Fruit fly (Drosophila melanogaster): ENCODE data around the gene Rad60.

Gene Rad60

DNA sequence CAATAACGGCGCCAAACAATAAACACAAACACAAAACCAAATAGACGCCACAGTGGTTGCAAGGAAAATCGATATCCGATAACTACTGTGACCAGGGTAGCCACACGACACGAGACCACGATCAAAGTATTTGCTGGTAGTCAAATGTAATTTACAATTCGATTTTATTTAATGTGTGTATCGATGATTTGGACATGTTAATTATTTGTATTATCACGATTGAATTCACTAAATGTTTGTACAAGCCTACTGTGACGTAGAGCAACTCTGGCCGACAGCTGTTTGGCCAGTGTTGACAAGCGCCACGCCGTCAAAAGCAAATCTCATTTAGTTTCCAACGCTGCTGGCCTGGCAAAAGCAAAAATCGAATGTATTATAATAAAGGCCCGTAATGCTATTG, at the start of gene Rad60, which contains the start of gene EloA:
Rad60 (minus strand) TSS at position 222 of the 400 bp plus-strand sequence.
EloA (plus strand) TSS at position 308 of the 400 bp plus-strand sequence.
- peak; percentile 61 for TF ChIP-seq noc (tag; optimal IDR thresholded peaks at IDR 0.05)

dm6 chr3R:23300091-23300918, 49.0 kb upstream of the Rad60 start:
- no peak for TF ChIP-seq noc (tag; optimal IDR thresholded peaks at IDR 0.05)

- TF ChIP-seq noc (tag; optimal IDR thresholded peaks at IDR 0.05) = no peak
These were observed 46.0 kb upstream of the Rad60 start for dm6 chr3R:23297132-23297862.

DNA sequence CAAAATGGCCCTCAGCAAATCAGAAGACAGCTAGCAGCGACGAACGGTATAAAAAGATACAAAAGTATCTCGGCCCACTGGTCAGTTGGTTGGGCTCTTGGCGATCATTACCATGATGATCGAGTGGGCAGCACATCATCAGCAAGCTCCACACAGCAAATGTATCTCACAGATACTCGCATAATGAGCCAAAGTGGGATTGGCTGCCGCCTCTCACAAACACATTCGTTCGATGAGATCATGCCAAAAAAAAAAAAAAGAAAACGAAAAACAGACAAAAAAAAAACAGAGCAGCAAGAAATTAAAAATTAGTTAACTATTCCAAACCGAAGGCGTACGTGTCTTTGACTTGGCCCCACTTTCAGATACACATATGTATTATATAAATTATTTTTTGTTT, 44.9 kb upstream of the Rad60 start:
- TF ChIP-seq noc (tag; optimal IDR thresholded peaks at IDR 0.05) = no peak

DNA sequence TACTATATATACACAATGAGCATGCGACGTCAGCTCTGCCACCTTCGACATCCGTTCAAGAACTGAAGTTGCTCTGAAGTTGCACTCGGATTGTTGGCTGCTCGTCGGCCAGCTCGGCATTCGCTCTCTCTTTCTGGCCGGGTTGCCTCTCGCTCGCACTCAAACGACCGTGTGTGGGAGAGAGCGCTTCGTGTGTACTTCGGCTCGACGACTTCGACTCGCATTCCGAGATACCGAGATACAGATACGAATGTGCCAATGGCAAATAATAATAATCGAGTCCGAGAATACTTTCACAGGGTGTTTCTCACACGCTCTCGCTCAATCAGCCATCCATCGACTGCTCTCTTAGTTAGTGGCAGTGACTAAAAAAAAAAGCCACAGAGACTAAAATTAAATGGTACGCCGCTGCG, 44.1 kb upstream of the Rad60 start:
- TF ChIP-seq noc (tag; optimal IDR thresholded peaks at IDR 0.05) = peak; percentile 31

DNA sequence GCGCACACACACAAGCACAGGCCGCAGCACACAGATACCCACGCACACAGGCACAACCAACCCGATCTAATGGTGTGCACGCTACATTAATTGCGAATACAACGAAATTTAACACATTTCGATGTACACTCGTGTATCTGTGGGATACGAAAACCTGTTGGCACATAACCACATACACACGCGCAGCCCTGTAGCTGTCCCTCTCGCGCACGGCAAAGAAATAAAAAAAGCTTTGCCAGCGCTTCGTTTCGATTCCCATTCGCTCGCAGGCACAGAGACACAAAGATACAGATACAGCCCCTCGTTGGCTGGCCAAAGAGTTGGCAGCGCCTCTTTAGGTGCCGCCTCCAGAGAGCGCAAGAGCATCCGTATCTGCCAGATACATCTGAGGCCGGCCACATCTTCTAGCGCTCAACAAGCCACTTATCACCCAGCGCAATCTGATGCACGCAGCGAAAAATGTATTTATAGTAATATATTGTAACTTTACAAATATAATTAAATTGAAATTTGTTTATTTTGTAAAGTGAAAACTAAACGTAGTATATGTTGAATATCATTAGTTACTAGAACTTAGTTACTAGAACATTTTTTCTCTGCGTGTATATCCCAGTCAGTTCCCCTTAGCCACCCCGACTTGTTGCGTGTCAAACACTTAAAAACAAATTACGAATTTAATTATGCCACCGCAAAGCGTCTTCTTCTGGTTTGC, 41.9 kb upstream of the Rad60 start:
- no peak for TF ChIP-seq noc (tag; optimal IDR thresholded peaks at IDR 0.05)

dm6 chr3R:23292267-23292666, 41.0 kb upstream of the Rad60 start:
- TF ChIP-seq noc (tag; optimal IDR thresholded peaks at IDR 0.05) = no peak

- TF ChIP-seq noc (tag; optimal IDR thresholded peaks at IDR 0.05) = no peak
These were observed 38.8 kb upstream of the Rad60 start, which contains the start of gene bb8 for dm6 chr3R:23290089-23290488. bb8 (minus strand) TSS chr3R:23290189.

DNA sequence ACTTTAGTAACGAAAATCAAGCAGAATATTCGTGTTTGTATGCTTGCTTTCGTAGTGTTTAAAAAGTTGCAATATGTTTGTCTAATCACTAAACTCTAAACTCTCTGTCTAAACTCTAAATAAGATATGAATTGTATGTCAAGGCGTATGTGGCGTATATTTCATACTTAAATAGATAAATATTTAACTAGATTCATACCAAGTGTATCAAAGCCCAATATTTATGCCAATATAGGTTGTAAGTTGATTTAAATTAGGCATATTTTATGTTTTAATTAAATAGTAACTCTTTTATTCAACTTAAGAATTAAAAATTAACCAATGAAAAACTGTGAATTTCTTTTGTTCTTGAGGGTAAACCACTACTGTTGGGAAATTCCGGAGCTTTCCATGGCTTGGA, 36.7 kb upstream of the Rad60 start, which contains the start of gene wam:
wam (minus strand) TSS at position 101 of the 400 bp plus-strand sequence.
- no peak for TF ChIP-seq noc (tag; optimal IDR thresholded peaks at IDR 0.05)

dm6 chr3R:23284256-23284655, 33.0 kb upstream of the Rad60 start:
- peak; percentile 41 for TF ChIP-seq noc (tag; optimal IDR thresholded peaks at IDR 0.05)

dm6 chr3R:23283702-23284101, 32.4 kb upstream of the Rad60 start, which contains the start of gene CG6763:
CG6763 (plus strand) TSS chr3R:23284002.
- TF ChIP-seq noc (tag; optimal IDR thresholded peaks at IDR 0.05) = no peak

DNA sequence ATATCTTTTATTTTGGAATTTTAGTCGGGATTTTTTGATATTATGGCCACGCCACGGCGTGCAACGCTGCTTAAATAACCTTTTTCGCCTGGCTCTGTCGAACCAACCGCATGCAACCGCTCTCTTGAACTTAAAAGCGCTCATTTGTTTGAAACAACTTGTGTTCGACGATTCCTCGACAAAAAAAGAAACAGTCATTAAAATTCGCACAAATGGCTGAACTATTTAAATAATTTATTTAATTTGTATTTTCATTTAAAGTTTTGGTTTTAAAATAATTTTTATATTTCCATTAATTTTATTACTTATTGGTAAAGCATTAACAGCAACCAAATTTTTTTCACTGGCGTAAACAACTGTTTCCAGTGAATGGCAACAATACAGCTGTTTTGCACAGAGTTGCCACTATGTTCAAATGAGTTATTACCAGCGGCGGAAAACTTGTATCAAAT, 29.6 kb upstream of the Rad60 start, which contains the start of the genes orb and Cdc16:
orb (minus strand) TSS at position 51 of the 452 bp plus-strand sequence.
Cdc16 (plus strand) TSS at position 396 of the 452 bp plus-strand sequence.
- TF ChIP-seq noc (tag; optimal IDR thresholded peaks at IDR 0.05) = peak; percentile 84

- no peak for TF ChIP-seq noc (tag; optimal IDR thresholded peaks at IDR 0.05)
These were observed 28.6 kb upstream of the Rad60 start for dm6 chr3R:23279834-23280233.

dm6 chr3R:23278704-23279379, 27.6 kb upstream of the Rad60 start:
- TF ChIP-seq noc (tag; optimal IDR thresholded peaks at IDR 0.05) = no peak

dm6 chr3R:23260569-23260968, 9.3 kb upstream of the Rad60 start:
- no peak for TF ChIP-seq noc (tag; optimal IDR thresholded peaks at IDR 0.05)

Measured in whole organism, larva.